Worm (Caenorhabditis elegans) whole organism, mixed stage, embryonic: ENCODE measurements around the gene R52.4.
"Not testable (repeated sequence)": the region's sequence is repeated elsewhere in the genome, so short reads cannot be mapped to it uniquely, and the experiment has no call there.

ENCODE experiments used
- M03D4.4 ChIP-seq: sonication (generic microtip); optimal IDR thresholded peaks from 2 replicates; lab custom pipeline; 2017; ENCODE audit warnings: mild to moderate bottlenecking, missing genetic modification characterization, missing compliant biosample characterization
- bed-3 ChIP-seq: fragments of 200-800 bp; sonication (Bioruptor generic); optimal IDR thresholded peaks from 3 replicates; lab custom pipeline; 2018; ENCODE audit warnings: mild to moderate bottlenecking, missing genetic modification characterization, moderate library complexity, missing compliant biosample characterization
- blmp-1 ChIP-seq: fragments of 150-350 bp; optimal IDR thresholded peaks from 2 replicates; lab custom pipeline; 2014; ENCODE audit warnings: missing biosample characterization, missing genetic modification characterization
- ceh-39 ChIP-seq: fragments of 150-350 bp; optimal IDR thresholded peaks from 2 replicates; lab custom pipeline; 2014; ENCODE audit warnings: missing biosample characterization, missing genetic modification characterization
- ceh-43 ChIP-seq: fragments of 200-800 bp; sonication (Bioruptor generic); optimal IDR thresholded peaks from 2 replicates; lab custom pipeline; 2018; ENCODE audit warnings: mild to moderate bottlenecking, missing genetic modification characterization, moderate library complexity, missing compliant biosample characterization
- ceh-83 ChIP-seq: fragments of 200-800 bp; sonication (Bioruptor generic); optimal IDR thresholded peaks from 2 replicates; lab custom pipeline; 2018; ENCODE audit warnings: mild to moderate bottlenecking, missing genetic modification characterization, missing compliant biosample characterization
- ces-1 ChIP-seq: fragments of 150-350 bp; optimal IDR thresholded peaks from 2 replicates; lab custom pipeline; 2014; ENCODE audit warnings: missing biosample characterization, missing genetic modification reagents, missing genetic modification characterization
- cnd-1 ChIP-seq: fragments of 200-800 bp; sonication (Bioruptor generic); optimal IDR thresholded peaks from 2 replicates; lab custom pipeline; 2018; ENCODE audit warnings: mild to moderate bottlenecking, missing genetic modification characterization, missing compliant biosample characterization
- drap-1 ChIP-seq: fragments of 200-800 bp; sonication (Bioruptor generic); optimal IDR thresholded peaks from 3 replicates; lab custom pipeline; 2018; ENCODE audit warnings: mild to moderate bottlenecking, missing genetic modification characterization, missing compliant biosample characterization
- elt-1 ChIP-seq: sonication (generic microtip); optimal IDR thresholded peaks from 2 replicates; lab custom pipeline; 2017; ENCODE audit warnings: missing genetic modification characterization, mild to moderate bottlenecking, missing compliant biosample characterization, antibody characterized with exemption, moderate library complexity, borderline replicate concordance; ENCODE audit not compliant: insufficient read depth
- flh-1 ChIP-seq: fragments of 200-800 bp; sonication (Bioruptor generic); optimal IDR thresholded peaks from 2 replicates; lab custom pipeline; 2018; ENCODE audit warnings: mild to moderate bottlenecking, missing genetic modification characterization, moderate library complexity, missing compliant biosample characterization
- ham-2 ChIP-seq: fragments of 200-800 bp; sonication (Bioruptor generic); optimal IDR thresholded peaks from 2 replicates; lab custom pipeline; 2018; ENCODE audit warnings: mild to moderate bottlenecking, missing genetic modification characterization, missing compliant biosample characterization
- hlh-1 ChIP-seq: fragments of 150-350 bp; optimal IDR thresholded peaks from 2 replicates; lab custom pipeline; 2014; ENCODE audit warnings: missing biosample characterization, missing genetic modification reagents, missing genetic modification characterization
- lin-13 ChIP-seq: fragments of 150-350 bp; optimal IDR thresholded peaks from 2 replicates; lab custom pipeline; 2014; ENCODE audit warnings: missing biosample characterization, missing genetic modification characterization
- lin-32 ChIP-seq: fragments of 200-800 bp; sonication (Bioruptor generic); optimal IDR thresholded peaks from 2 replicates; lab custom pipeline; 2018; ENCODE audit warnings: mild to moderate bottlenecking, missing genetic modification characterization, missing compliant biosample characterization
- mab-5 ChIP-seq: fragments of 150-350 bp; optimal IDR thresholded peaks from 2 replicates; lab custom pipeline; 2014; ENCODE audit warnings: missing biosample characterization, missing genetic modification characterization
- mep-1 ChIP-seq: fragments of 150-350 bp; optimal IDR thresholded peaks from 2 replicates; lab custom pipeline; 2017; ENCODE audit warnings: missing biosample characterization, missing genetic modification reagents, missing genetic modification characterization, inconsistent platforms
- mls-2 ChIP-seq: sonication (generic microtip); optimal IDR thresholded peaks from 2 replicates; lab custom pipeline; 2016; ENCODE audit warnings: mild to moderate bottlenecking, missing genetic modification characterization, moderate library complexity, missing compliant biosample characterization
- nhr-2 ChIP-seq: fragments of 150-350 bp; optimal IDR thresholded peaks from 2 replicates; lab custom pipeline; 2014; ENCODE audit warnings: missing biosample characterization, missing genetic modification characterization
- nhr-237 ChIP-seq: fragments of 150-350 bp; optimal IDR thresholded peaks from 2 replicates; lab custom pipeline; 2014; ENCODE audit warnings: missing biosample characterization, missing genetic modification characterization
- pha-4 ChIP-seq: fragments of 150-350 bp; optimal IDR thresholded peaks from 2 replicates; lab custom pipeline; 2018; ENCODE audit warnings: missing biosample characterization, missing genetic modification reagents, missing genetic modification characterization
- sem-2 ChIP-seq: fragments of 200-800 bp; sonication (Bioruptor generic); optimal IDR thresholded peaks from 2 replicates; lab custom pipeline; 2018; ENCODE audit warnings: mild to moderate bottlenecking, missing genetic modification characterization, missing compliant biosample characterization
- snpc-4 ChIP-seq: fragments of 150-350 bp; optimal IDR thresholded peaks from 2 replicates; lab custom pipeline; 2014; ENCODE audit warnings: missing biosample characterization, missing genetic modification characterization
- sptf-1 ChIP-seq: sonication (generic microtip); optimal IDR thresholded peaks from 2 replicates; lab custom pipeline; 2017; ENCODE audit warnings: mild to moderate bottlenecking, missing genetic modification characterization, moderate library complexity, missing compliant biosample characterization
- tbx-8 ChIP-seq: fragments of 200-800 bp; sonication (Bioruptor generic); optimal IDR thresholded peaks from 2 replicates; lab custom pipeline; 2018; ENCODE audit warnings: mild to moderate bottlenecking, missing genetic modification characterization, moderate library complexity, missing compliant biosample characterization
- unc-120 ChIP-seq: sonication (generic microtip); optimal IDR thresholded peaks from 2 replicates; lab custom pipeline; 2017; ENCODE audit warnings: missing genetic modification characterization, missing compliant biosample characterization; ENCODE audit not compliant: poor library complexity, severe bottlenecking
- unc-39 ChIP-seq: fragments of 150-350 bp; optimal IDR thresholded peaks from 2 replicates; lab custom pipeline; 2014; ENCODE audit warnings: missing biosample characterization, missing genetic modification characterization
- unc-62 ChIP-seq: fragments of 150-350 bp; optimal IDR thresholded peaks from 2 replicates; lab custom pipeline; 2014; ENCODE audit warnings: missing biosample characterization, missing genetic modification reagents, missing genetic modification characterization
- zip-8 ChIP-seq: fragments of 150-350 bp; optimal IDR thresholded peaks from 2 replicates; lab custom pipeline; 2014; ENCODE audit warnings: missing biosample characterization, missing genetic modification characterization
- ztf-11 ChIP-seq: fragments of 150-350 bp; optimal IDR thresholded peaks from 2 replicates; lab custom pipeline; 2014; ENCODE audit warnings: missing biosample characterization, missing genetic modification characterization

The R52.4 gene

DNA sequence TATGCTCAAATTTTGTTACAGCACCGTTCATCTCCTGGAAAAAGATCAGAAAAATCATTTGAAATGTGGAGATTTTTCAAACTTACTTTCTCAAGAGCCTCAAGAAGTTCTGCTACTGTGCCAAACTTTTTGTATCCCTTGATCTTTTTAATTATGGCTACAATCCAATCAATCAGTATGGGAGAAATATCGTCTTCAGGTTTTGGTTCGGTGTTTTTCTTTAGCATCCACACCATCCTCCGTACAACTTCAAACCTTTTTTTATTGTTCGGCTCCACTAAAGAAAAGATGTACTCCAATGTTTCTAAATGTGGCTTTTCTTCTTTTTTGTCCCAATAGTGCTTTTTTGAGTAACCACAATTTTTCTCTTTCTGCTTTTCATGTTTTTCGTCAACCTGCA lies 31.7 kb downstream of the R52.4 start:
- no peak for TF ChIP-seq sptf-1 (tag; lab: Kevin White, UChicago)
- no peak for TF ChIP-seq ham-2
- no peak for TF ChIP-seq ceh-43 (GFP tag; lab: Kevin White, UChicago)
- no peak for TF ChIP-seq lin-13 (tag; lab: Kevin White, UChicago)
- TF ChIP-seq mls-2, result no peak
- TF ChIP-seq unc-39 (tag; lab: Kevin White, UChicago), result no peak
- TF ChIP-seq flh-1, result no peak
- no peak for TF ChIP-seq elt-1
- no peak for TF ChIP-seq ztf-11 (tag; lab: Kevin White, UChicago)
- TF ChIP-seq ceh-83 (GFP tag; lab: Kevin White, UChicago), result no peak
- no peak for TF ChIP-seq tbx-8 (GFP tag; lab: Kevin White, UChicago)
- no peak for TF ChIP-seq nhr-2
- no peak for TF ChIP-seq bed-3 (GFP tag; lab: Kevin White, UChicago)
- TF ChIP-seq blmp-1 (tag; lab: Kevin White, UChicago), result no peak
- TF ChIP-seq ceh-39 (tag; lab: Kevin White, UChicago), result no peak
- no peak for TF ChIP-seq nhr-237 (tag; lab: Kevin White, UChicago)
- no peak for TF ChIP-seq hlh-1 (tag; lab: Kevin White, UChicago)
- no peak for TF ChIP-seq cnd-1 (tag; lab: Kevin White, UChicago)

DNA sequence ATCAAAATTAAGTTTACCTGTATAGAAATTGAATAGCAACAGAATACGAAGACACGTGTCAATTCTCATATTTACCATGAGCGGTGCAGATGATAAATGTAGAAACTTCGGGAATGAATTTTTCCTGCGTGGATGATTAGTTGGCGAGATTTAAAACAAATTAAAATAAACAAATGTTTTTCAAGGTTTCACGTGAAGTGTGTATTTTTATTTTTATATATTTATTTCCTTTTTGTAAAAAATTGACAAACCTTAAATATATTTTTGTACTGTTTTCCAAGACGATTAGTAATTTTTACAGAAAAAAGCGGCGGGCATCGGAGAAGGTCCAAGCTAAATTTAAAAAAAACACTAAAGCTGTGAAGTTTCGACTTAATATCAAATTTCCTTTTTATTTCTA lies 32.7 kb downstream of the R52.4 start, which contains the start of gene F07E5.8:
Gene F07E5.8, minus strand, starts transcription at position 101 of the 400 bp plus-strand sequence.
- TF ChIP-seq ceh-43 (GFP tag; lab: Kevin White, UChicago), result no peak
- no peak for TF ChIP-seq zip-8 (tag; lab: Kevin White, UChicago)
- TF ChIP-seq unc-39 (tag; lab: Kevin White, UChicago), result no peak
- TF ChIP-seq bed-3 (GFP tag; lab: Kevin White, UChicago), result no peak
- TF ChIP-seq cnd-1 (tag; lab: Kevin White, UChicago), result no peak
- no peak for TF ChIP-seq unc-62
- TF ChIP-seq mab-5 (tag; lab: Kevin White, UChicago), result no peak
- no peak for TF ChIP-seq M03D4.4 (tag; lab: Kevin White, UChicago)
- TF ChIP-seq mls-2, result no peak
- no peak for TF ChIP-seq ztf-11 (tag; lab: Kevin White, UChicago)
- no peak for TF ChIP-seq nhr-237 (tag; lab: Kevin White, UChicago)
- TF ChIP-seq hlh-1 (tag; lab: Kevin White, UChicago), result no peak
- TF ChIP-seq mep-1 (tag; lab: Kevin White, UChicago), result no peak
- TF ChIP-seq ces-1, result no peak
- TF ChIP-seq nhr-2, result no peak
- no peak for TF ChIP-seq ceh-83 (GFP tag; lab: Kevin White, UChicago)
- TF ChIP-seq elt-1, result no peak
- no peak for TF ChIP-seq unc-120 (tag; lab: Kevin White, UChicago)
- TF ChIP-seq lin-32 (GFP tag; lab: Kevin White, UChicago), result no peak
- TF ChIP-seq, all 35 proteins: peak for 0

DNA sequence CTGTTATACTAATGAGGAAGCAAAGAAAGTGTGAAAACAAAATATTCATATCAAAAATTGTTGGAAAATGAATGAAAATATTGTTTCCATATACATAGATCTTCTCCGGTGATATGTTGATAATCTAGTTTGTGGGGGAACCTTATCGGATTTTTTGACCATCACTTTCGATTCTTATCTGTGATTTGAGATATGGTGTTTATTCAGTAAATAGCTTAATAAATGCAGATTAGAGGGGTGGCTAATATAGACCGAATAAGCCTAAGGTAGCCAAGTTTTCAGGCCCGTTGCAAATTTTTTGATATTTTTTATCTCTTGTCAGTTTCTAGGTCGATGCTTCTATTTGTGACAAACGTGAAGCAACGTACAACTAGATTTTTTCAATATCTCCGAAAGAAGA lies 36.8 kb downstream of the R52.4 start, which contains the start of gene F07E5.7:
Gene F07E5.7, minus strand, starts transcription at position 101 of the 400 bp plus-strand sequence.
- TF ChIP-seq unc-120 (tag; lab: Kevin White, UChicago), result no peak
- TF ChIP-seq sem-2 (GFP tag; lab: Kevin White, UChicago), result no peak
- no peak for TF ChIP-seq tbx-8 (GFP tag; lab: Kevin White, UChicago)
- TF ChIP-seq pha-4 (tag; lab: Kevin White, UChicago), result no peak
- no peak for TF ChIP-seq ham-2
- TF ChIP-seq elt-1, result no peak
- TF ChIP-seq sptf-1 (tag; lab: Kevin White, UChicago), result no peak
- TF ChIP-seq bed-3 (GFP tag; lab: Kevin White, UChicago), result no peak
- no peak for TF ChIP-seq M03D4.4 (tag; lab: Kevin White, UChicago)
- TF ChIP-seq ceh-39 (tag; lab: Kevin White, UChicago), result no peak
- TF ChIP-seq cnd-1 (tag; lab: Kevin White, UChicago), result no peak
- TF ChIP-seq unc-62, result no peak
- no peak for TF ChIP-seq nhr-2
- no peak for TF ChIP-seq lin-13 (tag; lab: Kevin White, UChicago)
- no peak for TF ChIP-seq blmp-1 (tag; lab: Kevin White, UChicago)
- no peak for TF ChIP-seq mab-5 (tag; lab: Kevin White, UChicago)
- TF ChIP-seq mep-1 (tag; lab: Kevin White, UChicago), result no peak
- no peak for TF ChIP-seq ztf-11 (tag; lab: Kevin White, UChicago)
- no peak for TF ChIP-seq drap-1 (GFP tag; lab: Kevin White, UChicago)
- TF ChIP-seq snpc-4 (tag; lab: Kevin White, UChicago), result no peak
- TF ChIP-seq, all 35 proteins: peak for 0

DNA sequence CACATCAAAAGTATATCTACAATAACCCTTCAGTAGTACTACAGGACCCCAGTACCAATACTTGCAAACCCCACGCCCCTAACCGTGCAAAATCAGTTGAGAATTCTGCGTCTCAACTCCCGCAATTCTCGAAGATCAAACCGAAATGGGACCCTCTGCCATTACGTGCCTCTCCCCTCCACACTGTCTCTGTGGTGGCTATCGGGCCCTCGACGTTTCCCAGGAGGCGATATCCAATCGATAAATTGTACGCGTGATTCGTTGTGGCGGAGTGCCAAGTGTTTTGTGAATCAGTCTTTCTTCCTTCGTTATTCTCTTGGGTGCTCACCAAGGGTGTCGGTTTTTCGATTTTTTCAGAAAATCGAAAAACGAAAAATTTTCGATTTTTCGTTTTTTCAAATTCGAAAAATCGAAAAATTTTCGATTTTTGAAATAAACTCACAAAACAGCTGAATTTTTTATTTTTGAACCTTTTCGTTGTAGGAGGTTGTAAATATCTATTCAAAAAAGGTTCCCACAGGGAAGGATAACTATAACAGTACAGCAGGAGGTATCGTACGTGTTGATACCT lies 40.7 kb downstream of the R52.4 start, which contains the start of gene F07E5.12:
Gene F07E5.12, plus strand, starts transcription at position 521 of the 571 bp plus-strand sequence.
- TF ChIP-seq lin-13 (tag; lab: Kevin White, UChicago); ceh-83 (GFP tag; lab: Kevin White, UChicago); flh-1: not testable (repeated sequence)
